Fruit fly (Drosophila melanogaster): ENCODE data around the gene CG11601.

The CG11601 gene

dm6 chr2L:309177-309576, 26.1 kb upstream of the CG11601 start (continued):
- peak; percentile 28 for TF ChIP-seq CG17385 (GFP tag; optimal IDR thresholded peaks at IDR 0.05)
- TF ChIP-seq eve (GFP tag; optimal IDR thresholded peaks at IDR 0.05): peak in 1 of 2 experiments; percentile 59
- peak; percentile 17 for TF ChIP-seq zfh2 (GFP tag; optimal IDR thresholded peaks at IDR 0.05)
- 0 out of 2 replicates have a peak, but pooled peaks have one; percentile 7 for TF ChIP-seq MBD-R2 (GFP tag; IDR thresholded peaks at IDR 0.05)
- no peak for TF ChIP-seq oc (tag; optimal IDR thresholded peaks at IDR 0.05)

- TF ChIP-seq inv (GFP tag; IDR thresholded peaks at IDR 0.05; ENCODE audit: partially characterized antibody): no peak
- TF ChIP-seq CG9817 (tag; optimal IDR thresholded peaks at IDR 0.05): no peak
- TF ChIP-seq sr (GFP tag; IDR thresholded peaks at IDR 0.05): peak; percentile 56; the same call in 1 of the 3 replicates
- no peak for TF ChIP-seq salm (tag; optimal IDR thresholded peaks at IDR 0.05)
- TF ChIP-seq run (tag; optimal IDR thresholded peaks at IDR 0.05): peak; percentile 17
- no peak for TF ChIP-seq otp (GFP tag; IDR thresholded peaks at IDR 0.05)
- TF ChIP-seq CG4360 (GFP tag; IDR thresholded peaks at IDR 0.05): no peak
- TF ChIP-seq klu (GFP tag; IDR thresholded peaks at IDR 0.05): no peak
- TF ChIP-seq hkb (optimal IDR thresholded peaks at IDR 0.05): no peak
- no peak for TF ChIP-seq hkb (GFP tag; IDR thresholded peaks at IDR 0.05)
- peak; percentile 43 for TF ChIP-seq fd64A (GFP tag; optimal IDR thresholded peaks at IDR 0.05)
- TF ChIP-seq eve (GFP tag; optimal IDR thresholded peaks at IDR 0.05): no peak
- peak; percentile 27 for TF ChIP-seq abd-A (tag; optimal IDR thresholded peaks at IDR 0.05)
- TF ChIP-seq shn (GFP tag; optimal IDR thresholded peaks at IDR 0.05): no peak
- TF ChIP-seq Adf1 (GFP tag; IDR thresholded peaks at IDR 0.05): no peak
- peak; percentile 69 for TF ChIP-seq sd (tag; optimal IDR thresholded peaks at IDR 0.05)
- no peak for TF ChIP-seq TFAM (GFP tag; optimal IDR thresholded peaks at IDR 0.05)
- TF ChIP-seq CG12769 (tag; optimal IDR thresholded peaks at IDR 0.05): peak; percentile 71
- TF ChIP-seq kah (GFP tag; optimal IDR thresholded peaks at IDR 0.05): peak; percentile 69
- no peak for TF ChIP-seq stwl (tag; optimal IDR thresholded peaks at IDR 0.05)
- peak; percentile 3 for TF ChIP-seq sens (GFP tag)
- no peak for TF ChIP-seq CG17912 (GFP tag; optimal IDR thresholded peaks at IDR 0.05)
These were observed 25.2 kb upstream of the CG11601 start for dm6 chr2L:308194-308706.

dm6 chr2L:307129-307528, 24.1 kb upstream of the CG11601 start:
- TF ChIP-seq Atf6 (GFP tag; IDR thresholded peaks at IDR 0.05): 0 out of 2 replicates have a peak, but pooled peaks have one; percentile 13
- peak; percentile 11; the same call in 1 of the 3 replicates for TF ChIP-seq sr (GFP tag; IDR thresholded peaks at IDR 0.05)
- TF ChIP-seq mirr (GFP tag; optimal IDR thresholded peaks at IDR 0.05): peak; percentile 68
- peak; percentile 9 for TF ChIP-seq kah (GFP tag; optimal IDR thresholded peaks at IDR 0.05)
- TF ChIP-seq crol (GFP tag; IDR thresholded peaks at IDR 0.05): peak; percentile 98
- TF ChIP-seq Abd-B (GFP tag; optimal IDR thresholded peaks at IDR 0.05): peak; percentile 11
- no peak for TF ChIP-seq CG2712 (tag; optimal IDR thresholded peaks at IDR 0.05)
- TF ChIP-seq Jarid2 (GFP tag; optimal IDR thresholded peaks at IDR 0.05): peak; percentile 0
- TF ChIP-seq CG17186 (GFP tag; optimal IDR thresholded peaks at IDR 0.05): no peak
- TF ChIP-seq kni (GFP tag; optimal IDR thresholded peaks at IDR 0.05): peak; percentile 62
- 0 out of 2 replicates have a peak, but pooled peaks have one; percentile 19 for TF ChIP-seq CG9932 (GFP tag; IDR thresholded peaks at IDR 0.05)
- TF ChIP-seq CG17612 (GFP tag; IDR thresholded peaks at IDR 0.05): no peak
- 0 out of 3 replicates have a peak, but pooled peaks have one; percentile 13 for TF ChIP-seq ci (GFP tag; IDR thresholded peaks at IDR 0.05)
- no peak for TF ChIP-seq CG13424 (tag; optimal IDR thresholded peaks at IDR 0.05)
- TF ChIP-seq GATAe (GFP tag; conservative IDR thresholded peaks at IDR 0.05): no peak
- peak; percentile 54 for TF ChIP-seq sd (tag; optimal IDR thresholded peaks at IDR 0.05)
- peak; percentile 50 for TF ChIP-seq CG10543 (GFP tag; optimal IDR thresholded peaks at IDR 0.05)
- TF ChIP-seq sob (GFP tag; IDR thresholded peaks at IDR 0.05): 0 out of 2 replicates have a peak, but pooled peaks have one; percentile 18
- peak; percentile 39 for TF ChIP-seq run (tag; optimal IDR thresholded peaks at IDR 0.05)
- TF ChIP-seq E2f2 (GFP tag; IDR thresholded peaks at IDR 0.05): no peak
- TF ChIP-seq cad (GFP tag; optimal IDR thresholded peaks at IDR 0.05): no peak
- no peak for TF ChIP-seq CG3995 (GFP tag; optimal IDR thresholded peaks at IDR 0.05)
- TF ChIP-seq CG12769 (tag; optimal IDR thresholded peaks at IDR 0.05): peak; percentile 27
- TF ChIP-seq CG31224 (GFP tag; IDR thresholded peaks at IDR 0.05): no peak
- TF ChIP-seq vvl (GFP tag; IDR thresholded peaks at IDR 0.05): 0 out of 2 replicates have a peak, but pooled peaks have one; percentile 31
- 0 out of 2 replicates have a peak, but pooled peaks have one; percentile 27 for TF ChIP-seq ara (GFP tag; IDR thresholded peaks at IDR 0.05)
- TF ChIP-seq exex (tag; optimal IDR thresholded peaks at IDR 0.05): peak; percentile 1

All from whole organism, embryonic.